Worm (Caenorhabditis elegans) whole organism, L2 larva: Measurements from ENCODE around the gene zip-8.

Experiments
- lin-11 ChIP-seq: fragments of 150-350 bp; sonication (generic microtip); optimal IDR thresholded peaks from 2 replicates; lab custom pipeline; 2014; ENCODE audit warnings: missing biosample characterization, missing genetic modification characterization, inconsistent platforms, mixed read lengths
- nhr-11 ChIP-seq: fragments of 150-350 bp; optimal IDR thresholded peaks from 2 replicates; lab custom pipeline; 2014; ENCODE audit warnings: missing biosample characterization, missing genetic modification characterization
- snpc-4 ChIP-seq: fragments of 150-350 bp; optimal IDR thresholded peaks from 2 replicates; lab custom pipeline; 2014; ENCODE audit warnings: missing biosample characterization, missing genetic modification characterization
- ztf-4 ChIP-seq: fragments of 150-350 bp; optimal IDR thresholded peaks from 2 replicates; lab custom pipeline; 2014; ENCODE audit warnings: missing biosample characterization, missing genetic modification characterization

ce11 chrIII:6432939-6433338 lies 45.8 kb upstream of the zip-8 start, which contains the start of gene vps-16:
- TF ChIP-seq nhr-11 (tag; lab: Kevin White, UChicago) (no peak), ztf-4 (tag; lab: Kevin White, UChicago) (no peak), lin-11 (tag; lab: Kevin White, UChicago) (no peak), snpc-4 (no peak)
